Worm (Caenorhabditis elegans): ENCODE data around the gene T01B7.9.

DNA sequence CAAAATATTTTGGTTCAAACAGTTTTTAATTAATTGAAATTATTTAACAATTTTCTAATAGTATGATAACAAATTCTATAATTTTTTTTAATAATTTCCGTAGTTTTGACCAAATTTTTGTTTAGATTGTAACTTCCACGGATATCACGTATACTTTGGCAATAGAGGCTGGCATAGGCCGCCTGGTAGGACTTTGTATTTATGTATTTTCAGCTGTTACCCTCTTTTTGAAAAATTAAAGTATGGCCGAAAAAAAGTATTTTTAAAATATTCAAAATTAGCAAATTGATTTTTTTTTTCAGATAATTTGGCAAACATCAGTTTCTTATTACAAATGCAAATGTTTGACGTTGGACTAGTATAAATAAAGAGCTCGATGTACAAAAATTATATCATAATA, 39.9 kb upstream of the T01B7.9 start, which contains the start of the genes nsph-1.1 and K08F8.15:
- TF ChIP-seq ceh-16 (tag; optimal IDR thresholded peaks at IDR 0.05) (no peak), ztf-11 (tag; optimal IDR thresholded peaks at IDR 0.05) (no peak), unc-62 (GFP tag; optimal IDR thresholded peaks at IDR 0.05) (no peak), sea-2 (GFP tag; optimal IDR thresholded peaks at IDR 0.05) (no peak), elt-2 (tag; optimal IDR thresholded peaks at IDR 0.05) (no peak)
